Fruit fly (Drosophila melanogaster): ENCODE measurements around the gene MED27.

The MED27 gene

dm6 chr3R:5621714-5622405 is 33.1 kb upstream of the MED27 start (continued):
- TF ChIP-seq ss (GFP tag; optimal IDR thresholded peaks at IDR 0.05) (peak; percentile 85 to 86), CG9139 (GFP tag; optimal IDR thresholded peaks at IDR 0.05) (peak; percentile 69), CG10669 (GFP tag; optimal IDR thresholded peaks at IDR 0.05) (peak; percentile 25), CG11294 (GFP tag; IDR thresholded peaks at IDR 0.05) (no peak), CG6808 (GFP tag; optimal IDR thresholded peaks at IDR 0.05) (peak; percentile 65), CG10631 (GFP tag; optimal IDR thresholded peaks at IDR 0.05) (no peak), lz (GFP tag; optimal IDR thresholded peaks at IDR 0.05) (no peak), OdsH (GFP tag; optimal IDR thresholded peaks at IDR 0.05) (no peak), Smox (GFP tag; optimal IDR thresholded peaks at IDR 0.05) (no peak), Sox15 (GFP tag; optimal IDR thresholded peaks at IDR 0.05) (no peak), Blimp-1 (GFP tag; optimal IDR thresholded peaks at IDR 0.05) (no peak), vri (GFP tag; optimal IDR thresholded peaks at IDR 0.05) (peak; percentile 72), salr (GFP tag; optimal IDR thresholded peaks at IDR 0.05) (no peak), cyc (GFP tag; optimal IDR thresholded peaks at IDR 0.05) (no peak), CG11762 (GFP tag; optimal IDR thresholded peaks at IDR 0.05; ENCODE audit: insufficient read depth) (no peak), CG16779 (tag; optimal IDR thresholded peaks at IDR 0.05) (peak; percentile 22), dsx (GFP tag; optimal IDR thresholded peaks at IDR 0.05; ENCODE audit: poor library complexity, severe bottlenecking) (peak; percentile 70), CG31627 (GFP tag; optimal IDR thresholded peaks at IDR 0.05) (no peak), CG34406 (GFP tag; optimal IDR thresholded peaks at IDR 0.05) (no peak), Ets96B (tag; optimal IDR thresholded peaks at IDR 0.05) (no peak), Eip75B (GFP tag; optimal IDR thresholded peaks at IDR 0.05) (peak; percentile 19), Hr38 (GFP tag; optimal IDR thresholded peaks at IDR 0.05) (no peak)

dm6 chr3R:5622406-5622752 is 32.6 kb upstream of the MED27 start:
- peak; percentile 91 for TF ChIP-seq svp (GFP tag)
- peak; percentile 18 for TF ChIP-seq Eip78C (GFP tag)
- no peak for TF ChIP-seq OdsH (GFP tag; optimal IDR thresholded peaks at IDR 0.05)

dm6 chr3R:5622985-5623630 is 31.8 kb upstream of the MED27 start:
- TF ChIP-seq Ets21C (GFP tag; optimal IDR thresholded peaks at IDR 0.05) (no peak), CG32006 (GFP tag; optimal IDR thresholded peaks at IDR 0.05) (no peak), dac (GFP tag; optimal IDR thresholded peaks at IDR 0.05) (no peak), Hr4 (GFP tag; optimal IDR thresholded peaks at IDR 0.05) (peak; percentile 29), Hr38 (GFP tag; optimal IDR thresholded peaks at IDR 0.05) (no peak), Lpt (GFP tag; optimal IDR thresholded peaks at IDR 0.05) (no peak), CG8319 (GFP tag; optimal IDR thresholded peaks at IDR 0.05) (no peak), Met (GFP tag; optimal IDR thresholded peaks at IDR 0.05) (peak; percentile 48), Eip78C (GFP tag) (peak; percentile 74), CG6808 (GFP tag; optimal IDR thresholded peaks at IDR 0.05) (peak; percentile 21), CG11294 (GFP tag; IDR thresholded peaks at IDR 0.05) (no peak), CG6276 (GFP tag; optimal IDR thresholded peaks at IDR 0.05) (no peak), CG10631 (GFP tag; optimal IDR thresholded peaks at IDR 0.05) (no peak), Eip75B (GFP tag; optimal IDR thresholded peaks at IDR 0.05) (no peak), CG7368 (GFP tag; optimal IDR thresholded peaks at IDR 0.05) (no peak), dsx (GFP tag; optimal IDR thresholded peaks at IDR 0.05; ENCODE audit: poor library complexity, severe bottlenecking) (no peak), CG6163 (GFP tag; IDR thresholded peaks at IDR 0.05) (no peak), svp (GFP tag) (no peak), CG31627 (GFP tag; optimal IDR thresholded peaks at IDR 0.05) (no peak), Sox102F (GFP tag; optimal IDR thresholded peaks at IDR 0.05) (peak; percentile 35), Ets96B (tag; optimal IDR thresholded peaks at IDR 0.05) (no peak), Gug (GFP tag; IDR thresholded peaks at IDR 0.05) (no peak), Eip93F (GFP tag; optimal IDR thresholded peaks at IDR 0.05) (no peak), CG11762 (GFP tag; optimal IDR thresholded peaks at IDR 0.05; ENCODE audit: insufficient read depth) (no peak), CG10669 (GFP tag; optimal IDR thresholded peaks at IDR 0.05) (peak; percentile 29), pdm3 (GFP tag; optimal IDR thresholded peaks at IDR 0.05) (peak; percentile 18), CG1621 (tag; optimal IDR thresholded peaks at IDR 0.05) (peak; percentile 31), CG16779 (tag; optimal IDR thresholded peaks at IDR 0.05) (peak; percentile 28), CG11902 (GFP tag; optimal IDR thresholded peaks at IDR 0.05) (no peak), vri (GFP tag; optimal IDR thresholded peaks at IDR 0.05) (peak; percentile 67), CG3032 (tag; optimal IDR thresholded peaks at IDR 0.05) (no peak), Sox15 (GFP tag; optimal IDR thresholded peaks at IDR 0.05) (no peak), spab (GFP tag; optimal IDR thresholded peaks at IDR 0.05) (peak; percentile 8), fkh (GFP tag; optimal IDR thresholded peaks at IDR 0.05) (peak; percentile 98), net (GFP tag; optimal IDR thresholded peaks at IDR 0.05) (no peak)
